Worm (Caenorhabditis elegans) whole organism, early embryonic: ENCODE measurements around the gene C44C10.15.
A peak's percentile ranks its signal among the peaks of the same experiment; 100 is the strongest.

Experiments used
- B0310.2 ChIP-seq: sonication (generic microtip); optimal IDR thresholded peaks from 2 replicates; lab custom pipeline; 2016; ENCODE audit warnings: mild to moderate bottlenecking, missing genetic modification characterization, missing compliant biosample characterization
- F13C5.2 ChIP-seq: sonication (generic microtip); optimal IDR thresholded peaks from 2 replicates; lab custom pipeline; 2017; ENCODE audit warnings: mild to moderate bottlenecking, missing genetic modification characterization, inconsistent platforms, missing compliant biosample characterization
- aly-1 ChIP-seq: sonication (generic microtip); optimal IDR thresholded peaks from 2 replicates; lab custom pipeline; 2016; ENCODE audit warnings: missing genetic modification characterization, missing compliant biosample characterization
- ama-1 ChIP-seq: fragments of 150-350 bp; optimal IDR thresholded peaks from 2 replicates; lab custom pipeline; 2014
- ceh-13 ChIP-seq: fragments of 200-800 bp; sonication (Bioruptor generic); optimal IDR thresholded peaks from 2 replicates; lab custom pipeline; 2018; ENCODE audit warnings: mild to moderate bottlenecking, missing genetic modification characterization, missing compliant biosample characterization
- ceh-36 ChIP-seq: sonication (generic microtip); optimal IDR thresholded peaks from 2 replicates; lab custom pipeline; 2016; ENCODE audit warnings: missing genetic modification characterization, inconsistent platforms, missing compliant biosample characterization
- ets-7 ChIP-seq: sonication (generic microtip); optimal IDR thresholded peaks from 2 replicates; lab custom pipeline; 2016; ENCODE audit warnings: missing genotype, missing genetic modification characterization, missing compliant biosample characterization
- flt-1 ChIP-seq: fragments of 200-800 bp; sonication (Bioruptor generic); IDR thresholded peaks from 2 replicates; pipeline ENCODE4 v1.3.6; 2022; ENCODE audit warnings: missing genetic modification characterization, missing compliant biosample characterization
- hmbx-1 ChIP-seq: sonication (generic microtip); optimal IDR thresholded peaks from 2 replicates; lab custom pipeline; 2016; ENCODE audit warnings: mild to moderate bottlenecking, missing genetic modification characterization, missing compliant biosample characterization
- hmg-4 ChIP-seq: fragments of 200-800 bp; sonication (Bioruptor generic); optimal IDR thresholded peaks from 2 replicates; lab custom pipeline; 2018; ENCODE audit warnings: mild to moderate bottlenecking, missing genetic modification characterization, missing compliant biosample characterization
- hnd-1 ChIP-seq: sonication (generic microtip); optimal IDR thresholded peaks from 2 replicates; lab custom pipeline; 2016; ENCODE audit warnings: missing genetic modification characterization, missing compliant biosample characterization
- pes-1 ChIP-seq: fragments of 200-800 bp; sonication (Bioruptor generic); IDR thresholded peaks from 2 replicates; pipeline ENCODE4 v1.3.6; 2022; ENCODE audit warnings: missing genetic modification reagents, missing genetic modification characterization, missing compliant biosample characterization
- scrt-1 ChIP-seq: fragments of 200-800 bp; sonication (Bioruptor generic); IDR thresholded peaks from 2 replicates; pipeline ENCODE4 v1.3.6; 2022; ENCODE audit warnings: missing genetic modification characterization, missing compliant biosample characterization
- sea-1 ChIP-seq: fragments of 200-800 bp; sonication (Bioruptor generic); conservative IDR thresholded peaks from 2 replicates; pipeline ENCODE4 v1.3.6; 2022; ENCODE audit warnings: missing genetic modification characterization, missing compliant biosample characterization
- tbx-11 ChIP-seq: fragments of 200-800 bp; sonication (Bioruptor generic); IDR thresholded peaks from 2 replicates; pipeline ENCODE4 v1.3.6; 2022; ENCODE audit warnings: missing genetic modification characterization, missing compliant biosample characterization
- tbx-37 ChIP-seq: fragments of 200-800 bp; sonication (Bioruptor generic); conservative IDR thresholded peaks from 2 replicates; pipeline ENCODE4 v1.3.6; 2022; ENCODE audit warnings: missing genetic modification reagents, missing genetic modification characterization, missing compliant biosample characterization
- tra-4 ChIP-seq: sonication (generic microtip); optimal IDR thresholded peaks from 2 replicates; lab custom pipeline; 2017; ENCODE audit warnings: missing genetic modification characterization, missing compliant biosample characterization

C44C10.15 gene

ce11 chrX:11664184-11664583 is 36.0 kb downstream of the C44C10.15 start:
- no peak for TF ChIP-seq tbx-37 (GFP tag; lab: Robert Waterston, UW)
- TF ChIP-seq ceh-13 (GFP tag; lab: Kevin White, UChicago): no peak
- TF ChIP-seq hmbx-1 (tag; lab: Kevin White, UChicago): no peak
- no peak for TF ChIP-seq sea-1
- no peak for TF ChIP-seq scrt-1 (GFP tag; lab: Robert Waterston, UW)
- no peak for TF ChIP-seq B0310.2 (tag; lab: Kevin White, UChicago)
- no peak for TF ChIP-seq tbx-11 (GFP tag; lab: Robert Waterston, UW)
- TF ChIP-seq flt-1 (GFP tag; lab: Robert Waterston, UW): no peak
- no peak for TF ChIP-seq pes-1 (GFP tag; lab: Robert Waterston, UW)
- no peak for TF ChIP-seq F13C5.2 (tag; lab: Kevin White, UChicago)
- no peak for TF ChIP-seq hnd-1 (tag; lab: Kevin White, UChicago)
- no peak for TF ChIP-seq ceh-36 (tag; lab: Kevin White, UChicago)
- TF ChIP-seq hmg-4 (GFP tag; lab: Kevin White, UChicago): no peak
- no peak for TF ChIP-seq ama-1 (lab: Kevin White, UChicago)
- TF ChIP-seq tra-4 (tag; lab: Kevin White, UChicago): no peak

- TF ChIP-seq ceh-36 (tag; lab: Kevin White, UChicago) (peak; percentile 8), B0310.2 (tag; lab: Kevin White, UChicago) (no peak), scrt-1 (GFP tag; lab: Robert Waterston, UW) (no peak), tbx-37 (GFP tag; lab: Robert Waterston, UW) (no peak), hmbx-1 (tag; lab: Kevin White, UChicago) (no peak), hmg-4 (GFP tag; lab: Kevin White, UChicago) (peak; percentile 43), F13C5.2 (tag; lab: Kevin White, UChicago) (no peak), ets-7 (no peak), tbx-11 (GFP tag; lab: Robert Waterston, UW) (no peak), tra-4 (tag; lab: Kevin White, UChicago) (no peak), sea-1 (no peak), pes-1 (GFP tag; lab: Robert Waterston, UW) (no peak), hnd-1 (tag; lab: Kevin White, UChicago) (no peak), ama-1 (lab: Kevin White, UChicago) (no peak), ceh-13 (GFP tag; lab: Kevin White, UChicago) (no peak), flt-1 (GFP tag; lab: Robert Waterston, UW) (0 out of 2 replicates have a peak, but pooled peaks have one; percentile 16)
These were observed 37.6 kb downstream of the C44C10.15 start for ce11 chrX:11662557-11662956.

ce11 chrX:11662069-11662468 is 38.1 kb downstream of the C44C10.15 start:
- TF ChIP-seq hnd-1 (tag; lab: Kevin White, UChicago) (no peak), tra-4 (tag; lab: Kevin White, UChicago) (no peak), ets-7 (no peak), aly-1 (tag; lab: Kevin White, UChicago) (no peak)

ce11 chrX:11661625-11662024 is 38.5 kb downstream of the C44C10.15 start, which contains the start of gene sfxn-1.5:
TSS of gene sfxn-1.5 (minus strand) at chrX:11661660.
- no peak for TF ChIP-seq B0310.2 (tag; lab: Kevin White, UChicago)

- TF ChIP-seq B0310.2 (tag; lab: Kevin White, UChicago) (no peak), hnd-1 (tag; lab: Kevin White, UChicago) (no peak), pes-1 (GFP tag; lab: Robert Waterston, UW) (no peak), ceh-13 (GFP tag; lab: Kevin White, UChicago) (no peak), tra-4 (tag; lab: Kevin White, UChicago) (no peak), ets-7 (no peak), ama-1 (lab: Kevin White, UChicago) (no peak), sea-1 (no peak), scrt-1 (GFP tag; lab: Robert Waterston, UW) (no peak), ceh-36 (tag; lab: Kevin White, UChicago) (no peak), tbx-37 (GFP tag; lab: Robert Waterston, UW) (no peak), hmg-4 (GFP tag; lab: Kevin White, UChicago) (no peak)
These were observed 41.8 kb downstream of the C44C10.15 start, which contains the start of gene T04F8.3 for ce11 chrX:11658331-11658730. TSS of gene T04F8.3 (plus strand) at chrX:11658631.

- no peak for TF ChIP-seq F13C5.2 (tag; lab: Kevin White, UChicago)
- no peak for TF ChIP-seq aly-1 (tag; lab: Kevin White, UChicago)
- no peak for TF ChIP-seq tbx-11 (GFP tag; lab: Robert Waterston, UW)
- TF ChIP-seq ama-1 (lab: Kevin White, UChicago): no peak
- no peak for TF ChIP-seq hmbx-1 (tag; lab: Kevin White, UChicago)
- TF ChIP-seq flt-1 (GFP tag; lab: Robert Waterston, UW): no peak
- TF ChIP-seq tra-4 (tag; lab: Kevin White, UChicago): no peak
- TF ChIP-seq hmg-4 (GFP tag; lab: Kevin White, UChicago): no peak
- TF ChIP-seq ceh-36 (tag; lab: Kevin White, UChicago): no peak
- no peak for TF ChIP-seq ceh-13 (GFP tag; lab: Kevin White, UChicago)
- TF ChIP-seq pes-1 (GFP tag; lab: Robert Waterston, UW): no peak
- TF ChIP-seq ets-7: no peak
- no peak for TF ChIP-seq sea-1
- TF ChIP-seq scrt-1 (GFP tag; lab: Robert Waterston, UW): no peak
- no peak for TF ChIP-seq B0310.2 (tag; lab: Kevin White, UChicago)
These were observed 43.6 kb downstream of the C44C10.15 start, which contains the start of gene T04F8.2 for ce11 chrX:11656519-11657006. TSS of gene T04F8.2 (minus strand) at chrX:11656569.

- TF ChIP-seq ama-1 (lab: Kevin White, UChicago): no peak
- no peak for TF ChIP-seq hmbx-1 (tag; lab: Kevin White, UChicago)
- no peak for TF ChIP-seq F13C5.2 (tag; lab: Kevin White, UChicago)
- no peak for TF ChIP-seq tbx-37 (GFP tag; lab: Robert Waterston, UW)
- TF ChIP-seq tra-4 (tag; lab: Kevin White, UChicago): no peak
- no peak for TF ChIP-seq flt-1 (GFP tag; lab: Robert Waterston, UW)
- no peak for TF ChIP-seq scrt-1 (GFP tag; lab: Robert Waterston, UW)
- no peak for TF ChIP-seq ceh-36 (tag; lab: Kevin White, UChicago)
- TF ChIP-seq pes-1 (GFP tag; lab: Robert Waterston, UW): no peak
- TF ChIP-seq tbx-11 (GFP tag; lab: Robert Waterston, UW): no peak
- no peak for TF ChIP-seq ceh-13 (GFP tag; lab: Kevin White, UChicago)
- no peak for TF ChIP-seq hmg-4 (GFP tag; lab: Kevin White, UChicago)
- TF ChIP-seq hnd-1 (tag; lab: Kevin White, UChicago): no peak
- no peak for TF ChIP-seq ets-7
- TF ChIP-seq aly-1 (tag; lab: Kevin White, UChicago): no peak
- no peak for TF ChIP-seq sea-1
- no peak for TF ChIP-seq B0310.2 (tag; lab: Kevin White, UChicago)
These were observed 49.4 kb downstream of the C44C10.15 start, which contains the start of gene cutl-11 for ce11 chrX:11650751-11651150. TSS of gene cutl-11 (minus strand) at chrX:11650851.
